Fruit fly (Drosophila melanogaster): ENCODE measurements around the gene bdwf.

Gene bdwf

dm6 chr3R:16996059-16996959, 46.6 kb downstream of the bdwf start, which contains the start of the genes EMC2A and CG3534 (continued):
- TF ChIP-seq Jarid2 (GFP tag; optimal IDR thresholded peaks at IDR 0.05) = no peak
- no peak for TF ChIP-seq slbo (GFP tag; IDR thresholded peaks at IDR 0.05)
- no peak for TF ChIP-seq CG15601 (tag; optimal IDR thresholded peaks at IDR 0.05)
- TF ChIP-seq CG11560 (tag; IDR thresholded peaks at IDR 0.05) = no peak
- no peak for TF ChIP-seq kay (GFP tag; optimal IDR thresholded peaks at IDR 0.05)
- TF ChIP-seq sima (GFP tag; optimal IDR thresholded peaks at IDR 0.05) = no peak
- no peak for TF ChIP-seq sens-2 (GFP tag; IDR thresholded peaks at IDR 0.05)
- TF ChIP-seq amos (GFP tag; IDR thresholded peaks at IDR 0.05; ENCODE audit: partially characterized antibody) = no peak
- TF ChIP-seq CG12391 (tag; optimal IDR thresholded peaks at IDR 0.05) = no peak
- TF ChIP-seq CHES-1-like (GFP tag; optimal IDR thresholded peaks at IDR 0.05) = no peak
- no peak for TF ChIP-seq CG18619 (GFP tag; optimal IDR thresholded peaks at IDR 0.05)
- no peak for TF ChIP-seq CG11398 (GFP tag; optimal IDR thresholded peaks at IDR 0.05)
- no peak for TF ChIP-seq pb (GFP tag; optimal IDR thresholded peaks at IDR 0.05)
- no peak for TF ChIP-seq tx (GFP tag; optimal IDR thresholded peaks at IDR 0.05)
- TF ChIP-seq Hsf (GFP tag; optimal IDR thresholded peaks at IDR 0.05) = no peak
- no peak for TF ChIP-seq CG12299 (tag; optimal IDR thresholded peaks at IDR 0.05)
- no peak for TF ChIP-seq CG11247 (GFP tag; IDR thresholded peaks at IDR 0.05)
- no peak for TF ChIP-seq dimm (GFP tag; IDR thresholded peaks at IDR 0.05)
- no peak for TF ChIP-seq CG11504 (tag; optimal IDR thresholded peaks at IDR 0.05)
- peak; percentile 18; the same call in 1 of the 2 replicates for TF ChIP-seq vvl (GFP tag; IDR thresholded peaks at IDR 0.05)
- TF ChIP-seq tna (GFP tag; IDR thresholded peaks at IDR 0.05; ENCODE audit: partially characterized antibody) = 0 out of 2 replicates have a peak, but pooled peaks have one; percentile 29
- TF ChIP-seq yki (optimal IDR thresholded peaks at IDR 0.05) = no peak
- no peak for TF ChIP-seq luna (GFP tag; optimal IDR thresholded peaks at IDR 0.05)
- no peak for TF ChIP-seq esg (GFP tag; conservative IDR thresholded peaks at IDR 0.05)
- TF ChIP-seq CG12744 (GFP tag; optimal IDR thresholded peaks at IDR 0.05) = no peak
- TF ChIP-seq CG15479 (GFP tag; optimal IDR thresholded peaks at IDR 0.05) = no peak
- no peak for TF ChIP-seq CG6654 (GFP tag; optimal IDR thresholded peaks at IDR 0.05)
- no peak for TF ChIP-seq chm (GFP tag; IDR thresholded peaks at IDR 0.05)
- no peak for TF ChIP-seq D (optimal IDR thresholded peaks at IDR 0.05)
- no peak for TF ChIP-seq D (GFP tag; optimal IDR thresholded peaks at IDR 0.05)
- TF ChIP-seq Mad (GFP tag; optimal IDR thresholded peaks at IDR 0.05) = no peak
- no peak for TF ChIP-seq grau (tag; optimal IDR thresholded peaks at IDR 0.05)
- TF ChIP-seq org-1 (GFP tag; optimal IDR thresholded peaks at IDR 0.05) = no peak
- TF ChIP-seq CG4617 (GFP tag; optimal IDR thresholded peaks at IDR 0.05; ENCODE audit: borderline replicate concordance) = peak; percentile 15
- no peak for TF ChIP-seq Doc3 (GFP tag; IDR thresholded peaks at IDR 0.05; ENCODE audit: partially characterized antibody)
- no peak for TF ChIP-seq twi (tag; optimal IDR thresholded peaks at IDR 0.05)
- no peak for TF ChIP-seq nerfin-2 (GFP tag; IDR thresholded peaks at IDR 0.05; ENCODE audit: partially characterized antibody)
- peak; percentile 33 for TF ChIP-seq Meics (GFP tag; optimal IDR thresholded peaks at IDR 0.05)
- peak; percentile 41 for TF ChIP-seq bcd (GFP tag; optimal IDR thresholded peaks at IDR 0.05)
- no peak for TF ChIP-seq CG1024 (GFP tag; IDR thresholded peaks at IDR 0.05)
- no peak for TF ChIP-seq vfl (GFP tag; optimal IDR thresholded peaks at IDR 0.05)
- no peak for TF ChIP-seq bsh (GFP tag; optimal IDR thresholded peaks at IDR 0.05)
- TF ChIP-seq CG33557 (GFP tag; optimal IDR thresholded peaks at IDR 0.05) = no peak
- no peak for TF ChIP-seq wor (GFP tag; IDR thresholded peaks at IDR 0.05)
- no peak for TF ChIP-seq kah (GFP tag; optimal IDR thresholded peaks at IDR 0.05)
- no peak for TF ChIP-seq CG18011 (GFP tag; optimal IDR thresholded peaks at IDR 0.05)
- 0 out of 4 replicates have a peak, but pooled peaks have one; percentile 16 for TF ChIP-seq Dll (GFP tag; IDR thresholded peaks at IDR 0.05; ENCODE audit: partially characterized antibody)
- no peak for TF ChIP-seq MBD-R2 (GFP tag; IDR thresholded peaks at IDR 0.05)
- TF ChIP-seq CG4404 (GFP tag; IDR thresholded peaks at IDR 0.05) = no peak
- peak; percentile 3 for TF ChIP-seq CG4424 (GFP tag; optimal IDR thresholded peaks at IDR 0.05)
